Fruit fly (Drosophila melanogaster): ENCODE data around the gene CalpC.
A peak's percentile ranks its signal among the peaks of the same experiment; 100 is the strongest.

CalpC gene

dm6 chrX:16303636-16304035, 21.9 kb upstream of the CalpC start, which contains the start of gene CG3679 (continued):
- TF ChIP-seq gem (tag; optimal IDR thresholded peaks at IDR 0.05) (no peak), Sox102F (GFP tag; optimal IDR thresholded peaks at IDR 0.05) (no peak), psq (GFP tag; optimal IDR thresholded peaks at IDR 0.05) (no peak), CG1647 (GFP tag; optimal IDR thresholded peaks at IDR 0.05) (no peak), CG30431 (GFP tag; optimal IDR thresholded peaks at IDR 0.05) (no peak), cg (GFP tag; optimal IDR thresholded peaks at IDR 0.05) (peak; percentile 25), B-H2 (GFP tag; optimal IDR thresholded peaks at IDR 0.05) (no peak), CG10267 (tag; optimal IDR thresholded peaks at IDR 0.05) (peak; percentile 29), CG8359 (GFP tag; optimal IDR thresholded peaks at IDR 0.05; ENCODE audit: borderline replicate concordance) (no peak), NC2β (GFP tag; optimal IDR thresholded peaks at IDR 0.05) (no peak), CG7839 (tag; optimal IDR thresholded peaks at IDR 0.05) (no peak), CG34422 (GFP tag; IDR thresholded peaks at IDR 0.05) (no peak), HLHmδ (GFP tag; optimal IDR thresholded peaks at IDR 0.05) (no peak), kah (GFP tag; optimal IDR thresholded peaks at IDR 0.05) (no peak), Lhr (GFP tag; optimal IDR thresholded peaks at IDR 0.05) (no peak), en (GFP tag; optimal IDR thresholded peaks at IDR 0.05) (no peak), CG18262 (tag; optimal IDR thresholded peaks at IDR 0.05) (no peak), Hr39 (optimal IDR thresholded peaks at IDR 0.05) (no peak), ewg (GFP tag; optimal IDR thresholded peaks at IDR 0.05) (no peak), nau (GFP tag; optimal IDR thresholded peaks at IDR 0.05) (no peak), Dbx (GFP tag; IDR thresholded peaks at IDR 0.05) (no peak), row (GFP tag; IDR thresholded peaks at IDR 0.05) (peak; percentile 60), CG16813 (GFP tag; IDR thresholded peaks at IDR 0.05; ENCODE audit: partially characterized antibody) (peak; percentile 66), CG15514 (GFP tag; optimal IDR thresholded peaks at IDR 0.05) (peak; percentile 63), CG6765 (GFP tag; optimal IDR thresholded peaks at IDR 0.05) (no peak), Ptx1 (GFP tag; IDR thresholded peaks at IDR 0.05) (no peak), nom (GFP tag; optimal IDR thresholded peaks at IDR 0.05) (no peak), Scr (GFP tag; IDR thresholded peaks at IDR 0.05; ENCODE audit: partially characterized antibody) (peak; percentile 66), CG14965 (GFP tag; optimal IDR thresholded peaks at IDR 0.05; ENCODE audit: borderline replicate concordance) (no peak), kay (GFP tag; optimal IDR thresholded peaks at IDR 0.05) (no peak), CG18764 (GFP tag; optimal IDR thresholded peaks at IDR 0.05) (no peak), CG8924 (tag; optimal IDR thresholded peaks at IDR 0.05) (no peak), CG9609 (GFP tag; optimal IDR thresholded peaks at IDR 0.05) (no peak), CG17186 (GFP tag; optimal IDR thresholded peaks at IDR 0.05) (no peak), zfh1 (GFP tag; IDR thresholded peaks at IDR 0.05) (no peak), cas (GFP tag; IDR thresholded peaks at IDR 0.05) (no peak), tna (GFP tag; IDR thresholded peaks at IDR 0.05; ENCODE audit: partially characterized antibody) (peak; percentile 61), BEAF-32 (GFP tag; optimal IDR thresholded peaks at IDR 0.05) (peak; percentile 59), maf-S (GFP tag; optimal IDR thresholded peaks at IDR 0.05) (no peak), shn (GFP tag; optimal IDR thresholded peaks at IDR 0.05) (no peak), ATbp (GFP tag; optimal IDR thresholded peaks at IDR 0.05) (no peak), run (tag; optimal IDR thresholded peaks at IDR 0.05) (no peak), Trl (optimal IDR thresholded peaks at IDR 0.05) (no peak), Trl (GFP tag; optimal IDR thresholded peaks at IDR 0.05) (no peak), Myb (GFP tag; optimal IDR thresholded peaks at IDR 0.05) (no peak), esg (GFP tag; conservative IDR thresholded peaks at IDR 0.05) (no peak), CG8089 (GFP tag; optimal IDR thresholded peaks at IDR 0.05) (no peak), CG4360 (GFP tag; IDR thresholded peaks at IDR 0.05) (no peak), sug (tag; optimal IDR thresholded peaks at IDR 0.05) (no peak), HHEX (GFP tag; optimal IDR thresholded peaks at IDR 0.05) (no peak), CG4328 (GFP tag; optimal IDR thresholded peaks at IDR 0.05) (no peak), al (GFP tag; IDR thresholded peaks at IDR 0.05) (no peak)
